Worm (Caenorhabditis elegans) whole organism, mixed stage, embryonic: ENCODE data around the gene ZK218.1.

Source experiments
- blmp-1 ChIP-seq: fragments of 150-350 bp; optimal IDR thresholded peaks from 2 replicates; lab custom pipeline; 2014; ENCODE audit warnings: missing biosample characterization, missing genetic modification characterization
- lin-13 ChIP-seq: fragments of 150-350 bp; optimal IDR thresholded peaks from 2 replicates; lab custom pipeline; 2014; ENCODE audit warnings: missing biosample characterization, missing genetic modification characterization
- lsy-2 ChIP-seq: fragments of 150-350 bp; optimal IDR thresholded peaks from 2 replicates; lab custom pipeline; 2014; ENCODE audit warnings: missing biosample characterization, missing genetic modification characterization
- nhr-237 ChIP-seq: fragments of 150-350 bp; optimal IDR thresholded peaks from 2 replicates; lab custom pipeline; 2014; ENCODE audit warnings: missing biosample characterization, missing genetic modification characterization
- nhr-76 ChIP-seq: sonication (generic microtip); optimal IDR thresholded peaks from 2 replicates; lab custom pipeline; 2017; ENCODE audit warnings: missing biosample characterization, missing genetic modification characterization
- sem-2 ChIP-seq: fragments of 200-800 bp; sonication (Bioruptor generic); optimal IDR thresholded peaks from 2 replicates; lab custom pipeline; 2018; ENCODE audit warnings: mild to moderate bottlenecking, missing genetic modification characterization, missing compliant biosample characterization
- unc-62 ChIP-seq: fragments of 150-350 bp; optimal IDR thresholded peaks from 2 replicates; lab custom pipeline; 2014; ENCODE audit warnings: missing biosample characterization, missing genetic modification reagents, missing genetic modification characterization

ce11 chrV:17100829-17101228 is 8.5 kb downstream of the ZK218.1 start, which contains the start of gene ZK218.5:
- no peak for TF ChIP-seq lsy-2 (tag; lab: Kevin White, UChicago)
- TF ChIP-seq nhr-76 (tag; lab: Kevin White, UChicago): no peak
- no peak for TF ChIP-seq nhr-237 (tag; lab: Kevin White, UChicago)
- TF ChIP-seq unc-62 (GFP tag; lab: Kevin White, UChicago): no peak
- TF ChIP-seq blmp-1 (tag; lab: Kevin White, UChicago): no peak
- no peak for TF ChIP-seq lin-13 (tag; lab: Kevin White, UChicago)
- no peak for TF ChIP-seq sem-2 (GFP tag; lab: Kevin White, UChicago)
